Fruit fly (Drosophila melanogaster) whole organism, pupa: ENCODE data around the gene Pitslre.
A peak's percentile ranks its signal among the peaks of the same experiment; 100 is the strongest.

Experiments
- CG10348 ChIP-seq: fragments of 200-800 bp; sonication (Bioruptor generic); IDR thresholded peaks from 2 replicates; pipeline ENCODE4 v1.3.6; 2022; ENCODE audit warnings: missing biosample characterization, missing genetic modification characterization
- CG12605 ChIP-seq: fragments of 200-800 bp; sonication (Bioruptor generic); IDR thresholded peaks from 2 replicates; pipeline ENCODE4 v1.3.6; 2022; ENCODE audit warnings: missing biosample characterization, missing genetic modification characterization
- CG13204 ChIP-seq: fragments of 200-800 bp; sonication (Bioruptor generic); optimal IDR thresholded peaks from 2 replicates; lab custom pipeline; 2018; ENCODE audit warnings: missing biosample characterization, mild to moderate bottlenecking, missing genetic modification characterization, moderate library complexity
- CG14655 ChIP-seq: fragments of 200-800 bp; sonication (Bioruptor generic); optimal IDR thresholded peaks from 3 replicates; lab custom pipeline; 2017; ENCODE audit warnings: mild to moderate bottlenecking, missing biosample characterization, missing genetic modification reagents, missing genetic modification characterization
- CG15710 ChIP-seq: fragments of 200-800 bp; sonication (Bioruptor generic); optimal IDR thresholded peaks from 2 replicates; lab custom pipeline; 2018; ENCODE audit warnings: missing biosample characterization, mild to moderate bottlenecking, missing genetic modification characterization, moderate library complexity
- CG17806 ChIP-seq: fragments of 200-800 bp; sonication (Bioruptor generic); optimal IDR thresholded peaks from 2 replicates; lab custom pipeline; 2018; ENCODE audit warnings: missing biosample characterization, mild to moderate bottlenecking, missing genetic modification characterization, moderate library complexity
- CG32121 ChIP-seq: fragments of 200-800 bp; sonication (Bioruptor generic); IDR thresholded peaks from 2 replicates; pipeline ENCODE4 v1.3.6; 2022; ENCODE audit warnings: missing biosample characterization, missing genetic modification characterization
- CG34367 ChIP-seq: fragments of 200-800 bp; sonication (Bioruptor generic); optimal IDR thresholded peaks from 2 replicates; lab custom pipeline; 2018; ENCODE audit warnings: missing biosample characterization, mild to moderate bottlenecking, missing genetic modification characterization
- CG4496 ChIP-seq: fragments of 200-800 bp; sonication (Bioruptor generic); IDR thresholded peaks from 3 replicates; pipeline ENCODE4 v1.3.6; 2022; ENCODE audit warnings: missing biosample characterization, missing genetic modification characterization
- CG8159 ChIP-seq: fragments of 200-800 bp; sonication (Bioruptor generic); optimal IDR thresholded peaks from 3 replicates; lab custom pipeline; 2018; ENCODE audit warnings: missing biosample characterization, mild to moderate bottlenecking, missing genetic modification characterization, moderate library complexity
- CG8301 ChIP-seq: fragments of 200-800 bp; sonication (Bioruptor generic); optimal IDR thresholded peaks from 2 replicates; lab custom pipeline; 2018; ENCODE audit warnings: missing biosample characterization, mild to moderate bottlenecking, missing genetic modification characterization
- CG9948 ChIP-seq: fragments of 200-800 bp; sonication (Bioruptor generic); optimal IDR thresholded peaks from 2 replicates; lab custom pipeline; 2018; ENCODE audit warnings: missing biosample characterization, mild to moderate bottlenecking, missing genetic modification characterization, moderate library complexity
- D1 ChIP-seq: fragments of 200-800 bp; sonication (Bioruptor generic); optimal IDR thresholded peaks from 2 replicates; lab custom pipeline; 2018; ENCODE audit warnings: missing biosample characterization, mild to moderate bottlenecking, missing genetic modification characterization, moderate library complexity
- EcR ChIP-seq: fragments of 200-800 bp; sonication (Bioruptor generic); optimal IDR thresholded peaks from 3 replicates; lab custom pipeline; 2019; ENCODE audit warnings: missing biosample characterization, missing genetic modification characterization, mild to moderate bottlenecking, moderate library complexity, missing genetic modification reagents
- Ets98B ChIP-seq: fragments of 200-800 bp; sonication (Bioruptor generic); IDR thresholded peaks from 2 replicates; pipeline ENCODE4 v1.3.6; 2022; ENCODE audit warnings: missing biosample characterization, missing genetic modification characterization
- Pif1A ChIP-seq: fragments of 200-800 bp; sonication (Bioruptor generic); optimal IDR thresholded peaks from 3 replicates; lab custom pipeline; 2016; ENCODE audit warnings: missing biosample characterization, missing genetic modification characterization
- Pif1B ChIP-seq: fragments of 200-800 bp; sonication (Bioruptor generic); optimal IDR thresholded peaks from 3 replicates; lab custom pipeline; 2016; ENCODE audit warnings: missing biosample characterization, missing genetic modification characterization
- Snoo ChIP-seq: fragments of 200-800 bp; sonication (Bioruptor generic); optimal IDR thresholded peaks from 3 replicates; lab custom pipeline; 2017; ENCODE audit warnings: missing biosample characterization, mild to moderate bottlenecking, missing genetic modification characterization, inconsistent platforms
- fd96Ca ChIP-seq: fragments of 200-800 bp; sonication (Bioruptor generic); IDR thresholded peaks from 3 replicates; pipeline ENCODE4 v1.3.6; 2022; ENCODE audit warnings: missing biosample characterization, missing genetic modification characterization
- gl ChIP-seq: fragments of 200-800 bp; sonication (Bioruptor generic); optimal IDR thresholded peaks from 2 replicates; lab custom pipeline; 2018; ENCODE audit warnings: missing biosample characterization, mild to moderate bottlenecking, missing genetic modification characterization
- rn ChIP-seq: fragments of 200-800 bp; sonication (Bioruptor generic); IDR thresholded peaks from 2 replicates; pipeline ENCODE4 v1.3.6; 2022; ENCODE audit warnings: missing biosample characterization, missing genetic modification characterization

Gene Pitslre

dm6 chr3L:20771891-20772646 lies 741 bp downstream of the Pitslre start:
- peak; percentile 79 for TF ChIP-seq CG34367 (tag; lab: Kevin White, UChicago)
- peak; percentile 80 for TF ChIP-seq CG14655 (GFP tag; lab: Kevin White, UChicago)
- TF ChIP-seq Pif1A (GFP tag; lab: Kevin White, UChicago): peak; percentile 84
- TF ChIP-seq CG8159 (tag; lab: Kevin White, UChicago): peak; percentile 77
- peak; percentile 89 for TF ChIP-seq CG4496 (GFP tag; lab: Robert Waterston, UW)
- TF ChIP-seq rn (GFP tag; lab: Robert Waterston, UW): peak; percentile 69
- peak; percentile 86 for TF ChIP-seq Pif1B (GFP tag; lab: Kevin White, UChicago)
- TF ChIP-seq CG12605 (GFP tag; lab: Robert Waterston, UW): peak; percentile 89
- no peak for TF ChIP-seq CG13204 (GFP tag; lab: Kevin White, UChicago)
- peak; percentile 84 for TF ChIP-seq CG8301 (tag; lab: Kevin White, UChicago)
- no peak for TF ChIP-seq EcR (GFP tag; lab: Kevin White, UChicago)
- peak; percentile 81 for TF ChIP-seq CG17806
- TF ChIP-seq Snoo (tag; lab: Kevin White, UChicago): peak; percentile 67
- no peak for TF ChIP-seq CG10348 (GFP tag; lab: Robert Waterston, UW)
- TF ChIP-seq fd96Ca (GFP tag; lab: Robert Waterston, UW): peak; percentile 67; the same call in 2 of the 3 replicates
- TF ChIP-seq gl (tag; lab: Kevin White, UChicago): peak; percentile 52
- TF ChIP-seq Ets98B: peak; percentile 88
- TF ChIP-seq CG32121 (GFP tag; lab: Robert Waterston, UW): peak; percentile 86
- TF ChIP-seq CG9948: peak; percentile 76
- TF ChIP-seq CG15710 (tag; lab: Kevin White, UChicago): peak; percentile 73
- TF ChIP-seq D1: no peak

dm6 chr3L:20772647-20773015 lies 1.3 kb downstream of the Pitslre start:
- TF ChIP-seq Snoo (tag; lab: Kevin White, UChicago): no peak
- no peak for TF ChIP-seq CG15710 (tag; lab: Kevin White, UChicago)
- TF ChIP-seq CG10348 (GFP tag; lab: Robert Waterston, UW): no peak
- no peak for TF ChIP-seq CG9948
- no peak for TF ChIP-seq D1
- no peak for TF ChIP-seq CG8159 (tag; lab: Kevin White, UChicago)
- TF ChIP-seq CG32121 (GFP tag; lab: Robert Waterston, UW): no peak
- TF ChIP-seq CG4496 (GFP tag; lab: Robert Waterston, UW): no peak
- TF ChIP-seq CG8301 (tag; lab: Kevin White, UChicago): no peak
- no peak for TF ChIP-seq Pif1A (GFP tag; lab: Kevin White, UChicago)
- TF ChIP-seq gl (tag; lab: Kevin White, UChicago): no peak
- TF ChIP-seq EcR (GFP tag; lab: Kevin White, UChicago): no peak
- TF ChIP-seq CG13204 (GFP tag; lab: Kevin White, UChicago): no peak
- no peak for TF ChIP-seq rn (GFP tag; lab: Robert Waterston, UW)
- TF ChIP-seq CG14655 (GFP tag; lab: Kevin White, UChicago): no peak
- no peak for TF ChIP-seq CG12605 (GFP tag; lab: Robert Waterston, UW)
- no peak for TF ChIP-seq CG34367 (tag; lab: Kevin White, UChicago)

DNA sequence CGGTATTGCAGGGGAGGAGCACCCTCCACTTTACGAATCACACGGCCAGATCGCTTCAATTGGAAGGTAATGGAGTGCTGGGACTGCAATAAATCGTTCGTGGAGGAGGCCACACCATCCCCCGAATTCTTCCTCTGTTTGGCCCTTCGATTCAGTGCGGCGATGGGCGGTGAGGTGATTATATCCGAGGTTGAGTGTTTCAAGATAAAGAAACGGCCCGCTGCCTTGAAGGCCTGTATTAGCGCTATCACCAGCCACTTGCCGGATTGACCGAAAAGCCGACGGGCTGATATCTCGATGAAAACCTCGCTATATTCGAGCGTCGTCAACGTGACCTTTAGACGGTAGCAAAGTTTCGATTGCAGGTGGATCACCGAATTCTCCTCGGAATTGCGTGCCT lies 6.2 kb downstream of the Pitslre start:
- TF ChIP-seq CG17806 (no peak), CG10348 (GFP tag; lab: Robert Waterston, UW) (no peak), CG13204 (GFP tag; lab: Kevin White, UChicago) (no peak), fd96Ca (GFP tag; lab: Robert Waterston, UW) (no peak), CG14655 (GFP tag; lab: Kevin White, UChicago) (no peak), rn (GFP tag; lab: Robert Waterston, UW) (no peak), CG8301 (tag; lab: Kevin White, UChicago) (no peak), CG15710 (tag; lab: Kevin White, UChicago) (no peak), CG8159 (tag; lab: Kevin White, UChicago) (no peak), CG32121 (GFP tag; lab: Robert Waterston, UW) (no peak), CG34367 (tag; lab: Kevin White, UChicago) (no peak), D1 (no peak)

dm6 chr3L:20778224-20779063 lies 7.1 kb downstream of the Pitslre start, which contains the start of the genes Pex16 and Pex14:
Pex16 (minus strand) TSS chr3L:20778264.
Pex14 (plus strand) TSS chr3L:20778799.
- peak; percentile 51 for TF ChIP-seq CG8301 (tag; lab: Kevin White, UChicago)
- TF ChIP-seq gl (tag; lab: Kevin White, UChicago): no peak
- TF ChIP-seq fd96Ca (GFP tag; lab: Robert Waterston, UW): peak; percentile 74
- TF ChIP-seq CG17806: peak; percentile 49
- no peak for TF ChIP-seq CG10348 (GFP tag; lab: Robert Waterston, UW)
- peak; percentile 54 for TF ChIP-seq Snoo (tag; lab: Kevin White, UChicago)
- TF ChIP-seq Pif1B (GFP tag; lab: Kevin White, UChicago): no peak
- TF ChIP-seq Pif1A (GFP tag; lab: Kevin White, UChicago): no peak
- TF ChIP-seq D1: no peak
- no peak for TF ChIP-seq Ets98B
- TF ChIP-seq EcR (GFP tag; lab: Kevin White, UChicago): no peak
- TF ChIP-seq CG8159 (tag; lab: Kevin White, UChicago): peak; percentile 64
- no peak for TF ChIP-seq CG14655 (GFP tag; lab: Kevin White, UChicago)
- TF ChIP-seq CG4496 (GFP tag; lab: Robert Waterston, UW): peak; percentile 81
- peak; percentile 38 for TF ChIP-seq CG34367 (tag; lab: Kevin White, UChicago)
- TF ChIP-seq CG13204 (GFP tag; lab: Kevin White, UChicago): no peak
- peak; percentile 58 for TF ChIP-seq rn (GFP tag; lab: Robert Waterston, UW)
- TF ChIP-seq CG9948: peak; percentile 52
- TF ChIP-seq CG15710 (tag; lab: Kevin White, UChicago): peak; percentile 53
- peak; percentile 39; the same call in 1 of the 2 replicates for TF ChIP-seq CG32121 (GFP tag; lab: Robert Waterston, UW)
- no peak for TF ChIP-seq CG12605 (GFP tag; lab: Robert Waterston, UW)
